Fruit fly (Drosophila melanogaster) whole organism, embryonic: ENCODE results near the gene Hacd1.

Source experiments
- CG12942 ChIP-seq: fragments of 200-800 bp; sonication (Bioruptor generic); optimal IDR thresholded peaks from 3 replicates; lab custom pipeline; 2016; ENCODE audit warnings: missing biosample characterization, missing genetic modification characterization
- GATAe ChIP-seq: fragments of 200-800 bp; sonication (Bioruptor generic); conservative IDR thresholded peaks from 2 replicates; pipeline ENCODE4 v1.3.6; 2022; ENCODE audit warnings: missing biosample characterization, missing genetic modification characterization
- Jarid2 ChIP-seq: fragments of 200-800 bp; sonication (Bioruptor generic); optimal IDR thresholded peaks from 3 replicates; lab custom pipeline; 2017; ENCODE audit warnings: mild to moderate bottlenecking, missing biosample characterization, missing genetic modification reagents, missing genetic modification characterization
- Oaz ChIP-seq: fragments of 200-800 bp; sonication (Bioruptor generic); IDR thresholded peaks from 2 replicates; pipeline ENCODE4 v1.3.6; 2022; ENCODE audit warnings: missing biosample characterization, missing genetic modification characterization
- inv ChIP-seq: fragments of 200-800 bp; sonication (Bioruptor generic); IDR thresholded peaks from 2 replicates; pipeline ENCODE4 v1.3.6; 2022; ENCODE audit warnings: missing biosample characterization, missing genetic modification characterization; ENCODE audit not compliant: partially characterized antibody
- kay ChIP-seq: fragments of 200-800 bp; sonication (Bioruptor generic); optimal IDR thresholded peaks from 2 replicates; lab custom pipeline; 2016; ENCODE audit warnings: missing biosample characterization, missing genetic modification characterization
- luna ChIP-seq: fragments of 200-800 bp; sonication (Bioruptor generic); optimal IDR thresholded peaks from 2 replicates; lab custom pipeline; 2016; ENCODE audit warnings: missing biosample characterization, missing genetic modification characterization
- wdn ChIP-seq: fragments of 200-800 bp; sonication (Bioruptor generic); IDR thresholded peaks from 2 replicates; pipeline ENCODE4 v1.3.6; 2022; ENCODE audit warnings: missing biosample characterization, missing genetic modification characterization

DNA sequence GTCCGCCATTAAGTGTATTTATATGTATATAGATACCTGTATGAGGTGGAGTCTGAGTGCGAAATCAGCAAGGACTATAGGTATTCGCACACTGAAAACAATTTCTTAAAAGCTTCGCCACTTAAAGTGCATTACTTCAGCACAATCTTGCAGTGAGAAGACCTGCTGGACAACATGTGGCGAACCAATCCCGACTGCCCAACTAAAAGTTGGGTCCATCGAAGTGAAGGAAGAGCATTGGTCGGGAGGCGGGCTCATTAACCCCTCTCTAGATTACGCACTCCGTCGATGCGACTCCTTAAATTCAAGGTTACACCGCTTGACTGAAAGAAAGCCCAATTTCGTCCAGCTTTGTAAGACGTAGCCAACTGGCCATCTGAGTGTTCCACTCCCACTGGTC lies 11.2 kb upstream of the Hacd1 start:
- TF ChIP-seq luna (GFP tag; lab: Kevin White, UChicago) (no peak), wdn (no peak), Oaz (GFP tag; lab: Robert Waterston, UW) (no peak), GATAe (GFP tag; lab: Robert Waterston, UW) (no peak), Jarid2 (GFP tag; lab: Kevin White, UChicago) (no peak), inv (GFP tag; lab: Robert Waterston, UW) (no peak), CG12942 (GFP tag; lab: Kevin White, UChicago) (no peak), kay (no peak)
